Worm (Caenorhabditis elegans): ENCODE measurements around the gene R13H4.6.

R13H4.6 gene

DNA sequence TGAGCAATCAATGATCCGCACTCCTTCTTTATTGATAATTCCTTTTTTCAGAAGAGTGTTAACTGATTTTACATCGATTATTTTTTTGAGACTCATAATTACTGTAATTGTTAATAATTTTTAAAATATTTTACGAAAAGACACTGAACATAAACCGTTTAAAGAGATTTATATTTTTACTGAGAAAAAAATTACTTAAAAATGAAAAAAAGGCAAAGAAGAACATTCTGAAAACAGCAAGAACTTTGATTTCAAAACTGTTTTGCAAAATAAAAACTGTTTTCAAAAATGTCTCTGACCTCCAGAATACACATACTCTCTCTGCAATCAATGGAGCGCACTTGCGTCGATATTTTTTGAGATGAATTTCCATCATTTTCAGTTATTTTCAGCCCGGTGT lies 36.0 kb upstream of the R13H4.6 start, which contains the start of the genes mpst-1 and D2023.6:
Gene mpst-1, minus strand, starts transcription at position 101 of the 400 bp plus-strand sequence.
Gene D2023.6, plus strand, starts transcription at position 388 of the 400 bp plus-strand sequence.
- no peak for TF ChIP-seq ref-1 (GFP tag; conservative IDR thresholded peaks at IDR 0.05)
- TF ChIP-seq ztf-29 (GFP tag; IDR thresholded peaks at IDR 0.05): no peak
- TF ChIP-seq tab-1 (GFP tag; IDR thresholded peaks at IDR 0.05): no peak
- no peak for TF ChIP-seq klf-2 (GFP tag; conservative IDR thresholded peaks at IDR 0.05)
- no peak for TF ChIP-seq med-1 (GFP tag; optimal IDR thresholded peaks at IDR 0.05; ENCODE audit: insufficient read depth)
- TF ChIP-seq cog-1 (tag; optimal IDR thresholded peaks at IDR 0.05): no peak
- TF ChIP-seq ztf-23 (GFP tag; IDR thresholded peaks at IDR 0.05): no peak
- no peak for TF ChIP-seq T22C8.4 (GFP tag; IDR thresholded peaks at IDR 0.05)
- no peak for TF ChIP-seq flt-1 (GFP tag; IDR thresholded peaks at IDR 0.05)

DNA sequence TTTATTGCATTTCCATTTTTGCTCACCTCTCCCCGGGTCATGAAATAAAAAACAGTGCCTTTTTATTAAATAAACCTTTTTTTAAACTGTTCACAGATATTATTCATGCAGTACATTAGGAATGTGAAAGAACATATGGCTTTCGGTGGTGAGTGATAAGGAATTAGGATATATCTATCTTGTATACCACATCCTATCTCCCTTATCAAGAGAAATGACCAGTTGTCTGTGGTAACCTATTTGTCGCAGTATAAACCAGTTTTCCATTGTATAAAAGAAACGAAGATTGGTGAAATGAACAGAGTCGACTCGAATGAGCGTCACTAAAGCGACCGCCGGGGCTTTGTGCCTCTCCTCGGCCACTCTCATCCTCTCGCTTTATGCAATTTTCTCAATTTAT lies 33.6 kb upstream of the R13H4.6 start, which contains the start of gene col-158:
Gene col-158, plus strand, starts transcription at position 301 of the 400 bp plus-strand sequence.
- TF ChIP-seq T22C8.4 (GFP tag; IDR thresholded peaks at IDR 0.05) (no peak), tab-1 (GFP tag; IDR thresholded peaks at IDR 0.05) (no peak), cog-1 (tag; optimal IDR thresholded peaks at IDR 0.05) (no peak), med-1 (GFP tag; optimal IDR thresholded peaks at IDR 0.05; ENCODE audit: insufficient read depth) (no peak), klf-2 (GFP tag; conservative IDR thresholded peaks at IDR 0.05) (no peak)

DNA sequence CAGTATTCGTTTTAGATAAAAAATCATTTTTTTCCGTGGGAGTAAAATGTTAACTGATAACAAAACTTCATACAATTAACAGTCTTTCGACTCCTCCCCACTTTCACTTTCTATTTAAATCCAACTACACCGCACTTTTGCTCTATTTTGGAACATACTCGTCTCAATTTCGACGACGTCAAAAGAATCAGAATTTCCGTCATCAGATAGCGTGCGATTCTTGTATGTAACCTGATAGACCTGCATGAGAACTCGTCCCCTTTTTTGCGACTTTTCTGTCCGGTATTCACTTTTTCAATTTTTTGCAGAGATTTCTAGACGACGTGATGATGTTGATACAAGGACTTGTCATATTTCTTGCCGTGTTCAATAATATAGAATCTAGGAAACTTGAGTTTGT lies 29.6 kb upstream of the R13H4.6 start, which contains the start of gene pho-8:
Gene pho-8, plus strand, starts transcription at position 301 of the 400 bp plus-strand sequence.
- no peak for TF ChIP-seq klf-2 (GFP tag; conservative IDR thresholded peaks at IDR 0.05)
- TF ChIP-seq ref-1 (GFP tag; conservative IDR thresholded peaks at IDR 0.05): no peak
- no peak for TF ChIP-seq ztf-29 (GFP tag; IDR thresholded peaks at IDR 0.05)
- TF ChIP-seq flt-1 (GFP tag; IDR thresholded peaks at IDR 0.05): no peak
- no peak for TF ChIP-seq med-1 (GFP tag; optimal IDR thresholded peaks at IDR 0.05; ENCODE audit: insufficient read depth)
- no peak for TF ChIP-seq T22C8.4 (GFP tag; IDR thresholded peaks at IDR 0.05)
- TF ChIP-seq cog-1 (tag; optimal IDR thresholded peaks at IDR 0.05): no peak
- no peak for TF ChIP-seq ztf-23 (GFP tag; IDR thresholded peaks at IDR 0.05)
- TF ChIP-seq tab-1 (GFP tag; IDR thresholded peaks at IDR 0.05): no peak

DNA sequence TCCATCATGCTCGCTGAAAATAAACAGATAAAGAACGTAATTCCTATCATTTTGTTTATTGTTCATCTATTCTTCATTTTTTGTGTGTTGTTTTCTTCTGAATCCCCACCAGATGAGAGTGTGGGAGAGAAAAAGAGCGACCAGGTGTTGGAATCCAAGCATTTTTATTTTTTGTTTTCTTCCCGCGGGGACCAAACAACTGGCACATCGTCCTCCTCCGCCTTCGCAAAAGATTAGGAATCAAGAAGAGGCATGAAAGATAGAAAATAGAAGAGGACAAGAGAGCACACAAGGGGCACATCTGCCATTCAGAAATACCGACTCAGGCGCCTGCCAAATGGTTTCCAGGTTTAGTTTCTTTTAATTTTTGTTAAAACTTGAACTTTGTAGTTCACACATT lies 26.8 kb upstream of the R13H4.6 start, which contains the start of gene R13H4.2:
Gene R13H4.2, plus strand, starts transcription at position 319 of the 400 bp plus-strand sequence.
- TF ChIP-seq tab-1 (GFP tag; IDR thresholded peaks at IDR 0.05) (no peak), cog-1 (tag; optimal IDR thresholded peaks at IDR 0.05) (no peak), klf-2 (GFP tag; conservative IDR thresholded peaks at IDR 0.05) (no peak)

- TF ChIP-seq tab-1 (GFP tag; IDR thresholded peaks at IDR 0.05) (no peak), ztf-23 (GFP tag; IDR thresholded peaks at IDR 0.05) (no peak), cog-1 (tag; optimal IDR thresholded peaks at IDR 0.05) (no peak), ztf-29 (GFP tag; IDR thresholded peaks at IDR 0.05) (no peak), klf-2 (GFP tag; conservative IDR thresholded peaks at IDR 0.05) (no peak), T22C8.4 (GFP tag; IDR thresholded peaks at IDR 0.05) (no peak), med-1 (GFP tag; optimal IDR thresholded peaks at IDR 0.05; ENCODE audit: insufficient read depth) (no peak), flt-1 (GFP tag; IDR thresholded peaks at IDR 0.05) (no peak)
Measured at ce11 chrV:11839220-11839619, 23.7 kb upstream of the R13H4.6 start, which contains the start of gene idpb-5. Gene idpb-5, plus strand, starts transcription at chrV:11839520.

- TF ChIP-seq flt-1 (GFP tag; IDR thresholded peaks at IDR 0.05) (no peak), cog-1 (tag; optimal IDR thresholded peaks at IDR 0.05) (no peak), T22C8.4 (GFP tag; IDR thresholded peaks at IDR 0.05) (no peak), med-1 (GFP tag; optimal IDR thresholded peaks at IDR 0.05; ENCODE audit: insufficient read depth) (no peak), ref-1 (GFP tag; conservative IDR thresholded peaks at IDR 0.05) (no peak), ztf-29 (GFP tag; IDR thresholded peaks at IDR 0.05) (no peak), tab-1 (GFP tag; IDR thresholded peaks at IDR 0.05) (no peak), ztf-23 (GFP tag; IDR thresholded peaks at IDR 0.05) (no peak), klf-2 (GFP tag; conservative IDR thresholded peaks at IDR 0.05) (no peak)
Measured at ce11 chrV:11843678-11844366, 19.1 kb upstream of the R13H4.6 start, which contains the start of gene nphp-4. Gene nphp-4, minus strand, starts transcription at chrV:11843728.

ce11 chrV:11844828-11845227 lies 18.1 kb upstream of the R13H4.6 start:
- TF ChIP-seq flt-1 (GFP tag; IDR thresholded peaks at IDR 0.05) (no peak; the same call in 1 of the 2 replicates), ztf-23 (GFP tag; IDR thresholded peaks at IDR 0.05) (no peak), med-1 (GFP tag; optimal IDR thresholded peaks at IDR 0.05; ENCODE audit: insufficient read depth) (no peak), tab-1 (GFP tag; IDR thresholded peaks at IDR 0.05) (peak; percentile 68; the same call in 1 of the 2 replicates), ztf-29 (GFP tag; IDR thresholded peaks at IDR 0.05) (no peak), ref-1 (GFP tag; conservative IDR thresholded peaks at IDR 0.05) (no peak), T22C8.4 (GFP tag; IDR thresholded peaks at IDR 0.05) (no peak), klf-2 (GFP tag; conservative IDR thresholded peaks at IDR 0.05) (no peak), cog-1 (tag; optimal IDR thresholded peaks at IDR 0.05) (peak; percentile 48)

DNA sequence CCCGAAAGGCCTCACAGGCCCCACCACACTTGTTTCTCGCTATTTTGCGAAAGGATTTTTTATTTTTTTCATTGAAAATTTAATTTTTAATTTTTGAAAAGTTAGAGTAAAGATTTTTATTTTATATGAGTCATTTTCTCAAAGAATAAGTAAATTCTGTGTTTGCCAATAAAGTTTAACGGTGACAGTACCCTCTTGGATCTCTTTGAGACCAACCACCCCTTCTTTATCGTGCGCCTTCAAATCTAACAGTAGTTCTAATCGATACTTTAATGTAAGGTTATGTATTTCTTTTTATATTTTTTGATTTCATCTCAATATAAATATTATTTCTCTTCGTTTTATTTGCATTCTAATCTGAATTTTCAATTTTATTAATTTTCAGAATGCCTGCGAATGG lies 17.4 kb upstream of the R13H4.6 start, which contains the start of gene hmp-1:
Gene hmp-1, plus strand, starts transcription at position 380 of the 400 bp plus-strand sequence.
- no peak for TF ChIP-seq T22C8.4 (GFP tag; IDR thresholded peaks at IDR 0.05)
- no peak for TF ChIP-seq klf-2 (GFP tag; conservative IDR thresholded peaks at IDR 0.05)
- no peak for TF ChIP-seq tab-1 (GFP tag; IDR thresholded peaks at IDR 0.05)
- TF ChIP-seq cog-1 (tag; optimal IDR thresholded peaks at IDR 0.05): no peak
- TF ChIP-seq ztf-23 (GFP tag; IDR thresholded peaks at IDR 0.05): no peak
- no peak for TF ChIP-seq flt-1 (GFP tag; IDR thresholded peaks at IDR 0.05)
- no peak for TF ChIP-seq med-1 (GFP tag; optimal IDR thresholded peaks at IDR 0.05; ENCODE audit: insufficient read depth)
- TF ChIP-seq ref-1 (GFP tag; conservative IDR thresholded peaks at IDR 0.05): no peak
- TF ChIP-seq ztf-29 (GFP tag; IDR thresholded peaks at IDR 0.05): no peak

- TF ChIP-seq tab-1 (GFP tag; IDR thresholded peaks at IDR 0.05) (no peak), cog-1 (tag; optimal IDR thresholded peaks at IDR 0.05) (no peak), flt-1 (GFP tag; IDR thresholded peaks at IDR 0.05) (no peak), T22C8.4 (GFP tag; IDR thresholded peaks at IDR 0.05) (no peak), ztf-23 (GFP tag; IDR thresholded peaks at IDR 0.05) (no peak)
Measured at ce11 chrV:11846969-11847368, 15.9 kb upstream of the R13H4.6 start.
